Fruit fly (Drosophila melanogaster): ENCODE results near the gene Cyp4s3.

The Cyp4s3 gene

DNA sequence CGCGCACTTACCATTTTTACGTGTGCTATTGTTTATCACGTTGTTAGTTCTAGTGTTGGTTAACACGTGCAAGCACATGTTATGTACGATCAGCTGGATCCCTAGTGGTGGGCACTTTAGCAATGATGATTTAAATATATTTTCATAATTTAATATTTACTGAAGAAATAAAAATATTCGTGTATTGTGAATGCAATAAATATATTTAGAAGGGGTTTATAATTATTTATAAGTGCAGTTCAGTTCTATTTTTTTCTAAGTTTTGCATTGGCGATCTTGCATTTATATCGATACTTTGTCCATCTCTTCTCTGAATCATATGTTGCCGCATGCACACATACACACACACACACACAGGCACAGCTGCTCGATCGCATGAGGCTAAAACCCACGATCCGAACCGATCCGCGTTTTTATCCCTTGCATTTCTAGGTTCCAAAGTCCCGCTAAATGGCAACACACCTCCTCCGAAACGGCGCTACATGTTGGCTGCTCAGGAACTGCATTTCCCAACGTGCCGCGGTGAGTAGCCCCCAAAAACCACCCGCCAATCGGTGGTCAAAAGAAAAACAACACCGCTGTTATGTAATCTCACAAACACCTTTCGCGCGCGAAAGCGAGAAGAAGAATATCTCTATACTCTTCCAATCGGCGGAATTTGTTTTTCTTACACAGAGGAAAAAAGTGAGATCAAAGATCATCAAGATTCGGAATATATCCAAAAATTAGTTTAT, 30.4 kb downstream of the Cyp4s3 start, which contains the start of the genes CG15027 and Dbct (continued):
- peak; percentile 64 for TF ChIP-seq topi (GFP tag; optimal IDR thresholded peaks at IDR 0.05)
- TF ChIP-seq CG4318 (GFP tag; optimal IDR thresholded peaks at IDR 0.05) = peak; percentile 17
- no peak for TF ChIP-seq CG9139 (GFP tag; optimal IDR thresholded peaks at IDR 0.05)
- peak; percentile 63 for TF ChIP-seq eg (GFP tag; IDR thresholded peaks at IDR 0.05)
- TF ChIP-seq CG7368 (GFP tag; optimal IDR thresholded peaks at IDR 0.05) = peak; percentile 56
- TF ChIP-seq CG6163 (GFP tag; IDR thresholded peaks at IDR 0.05) = peak; percentile 69
- TF ChIP-seq Gug (GFP tag; IDR thresholded peaks at IDR 0.05) = peak; percentile 23; the same call in 1 of the 2 replicates
- peak; percentile 65 for TF ChIP-seq acj6 (GFP tag; optimal IDR thresholded peaks at IDR 0.05)
- TF ChIP-seq Blimp-1 (GFP tag; optimal IDR thresholded peaks at IDR 0.05) = peak; percentile 10
- peak; percentile 20 for TF ChIP-seq net (GFP tag; optimal IDR thresholded peaks at IDR 0.05)
- TF ChIP-seq esn (GFP tag; optimal IDR thresholded peaks at IDR 0.05) = peak; percentile 70
- TF ChIP-seq CG31627 (GFP tag; optimal IDR thresholded peaks at IDR 0.05) = peak; percentile 45
- peak; percentile 30 for TF ChIP-seq Sox15 (GFP tag; optimal IDR thresholded peaks at IDR 0.05)

DNA sequence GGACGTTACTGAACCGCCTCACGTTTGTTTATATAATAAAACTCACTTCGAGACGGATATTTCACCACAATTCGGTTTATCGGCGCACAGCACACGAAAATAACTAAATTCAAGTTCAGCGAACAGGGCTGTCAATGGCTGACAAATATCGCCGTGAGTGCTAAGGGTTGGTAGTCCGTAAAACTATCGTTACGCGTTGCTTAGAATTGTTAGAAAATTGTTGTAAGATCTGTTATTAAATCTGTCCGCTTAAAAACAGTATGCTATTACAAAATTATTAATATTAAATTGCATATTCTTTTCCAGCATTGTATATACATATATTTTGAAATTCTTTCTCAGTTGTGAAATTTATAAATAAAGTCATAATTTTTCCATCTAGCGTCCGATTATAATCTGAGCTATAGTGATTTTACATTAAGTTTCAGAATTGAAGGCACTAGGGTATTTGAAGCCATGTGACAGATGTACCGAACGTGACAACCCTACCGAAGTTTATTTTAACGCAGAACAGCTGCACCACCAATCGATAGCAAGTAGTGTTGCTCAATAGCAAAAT, 31.7 kb downstream of the Cyp4s3 start, which contains the start of gene Cox17:
TSS of gene Cox17 (minus strand) at position 120 of the 559 bp plus-strand sequence.
- TF ChIP-seq Eip75B (GFP tag; optimal IDR thresholded peaks at IDR 0.05) (peak; percentile 77), CG11762 (GFP tag; optimal IDR thresholded peaks at IDR 0.05; ENCODE audit: insufficient read depth) (peak; percentile 59), CG8119 (GFP tag; IDR thresholded peaks at IDR 0.05) (peak; percentile 68), dac (GFP tag; optimal IDR thresholded peaks at IDR 0.05) (peak; percentile 44), Hr38 (GFP tag; optimal IDR thresholded peaks at IDR 0.05) (no peak), CG8632 (GFP tag; optimal IDR thresholded peaks at IDR 0.05) (peak; percentile 76), CG31627 (GFP tag; optimal IDR thresholded peaks at IDR 0.05) (peak; percentile 81), Hr4 (GFP tag; optimal IDR thresholded peaks at IDR 0.05) (peak; percentile 83), pdm3 (GFP tag; optimal IDR thresholded peaks at IDR 0.05) (peak; percentile 79), CG6808 (GFP tag; optimal IDR thresholded peaks at IDR 0.05) (peak; percentile 80), Sox14 (GFP tag; optimal IDR thresholded peaks at IDR 0.05) (peak; percentile 80), net (GFP tag; optimal IDR thresholded peaks at IDR 0.05) (peak; percentile 75), CG3919 (GFP tag; optimal IDR thresholded peaks at IDR 0.05) (peak; percentile 77), eg (GFP tag; IDR thresholded peaks at IDR 0.05) (peak; percentile 62), Eip93F (GFP tag; optimal IDR thresholded peaks at IDR 0.05) (peak; percentile 58), Smox (GFP tag; optimal IDR thresholded peaks at IDR 0.05) (peak; percentile 84), Ets21C (GFP tag; optimal IDR thresholded peaks at IDR 0.05) (peak; percentile 77), Eip78C (GFP tag) (peak; percentile 91), CG9139 (GFP tag; optimal IDR thresholded peaks at IDR 0.05) (no peak), esn (GFP tag; optimal IDR thresholded peaks at IDR 0.05) (peak; percentile 86), CG7368 (GFP tag; optimal IDR thresholded peaks at IDR 0.05) (peak; percentile 25), fd59A (GFP tag; optimal IDR thresholded peaks at IDR 0.05) (peak; percentile 63), CG6276 (GFP tag; optimal IDR thresholded peaks at IDR 0.05) (peak; percentile 72), spab (GFP tag; optimal IDR thresholded peaks at IDR 0.05) (peak; percentile 59), CG8319 (GFP tag; optimal IDR thresholded peaks at IDR 0.05) (peak; percentile 53), Met (GFP tag; optimal IDR thresholded peaks at IDR 0.05) (peak; percentile 84), salr (GFP tag; optimal IDR thresholded peaks at IDR 0.05) (peak in 1 of 2 experiments; percentile 87), lz (GFP tag; optimal IDR thresholded peaks at IDR 0.05) (peak; percentile 88), CG32006 (GFP tag; optimal IDR thresholded peaks at IDR 0.05) (peak; percentile 88), fkh (GFP tag; optimal IDR thresholded peaks at IDR 0.05) (peak; percentile 74), CG3032 (tag; optimal IDR thresholded peaks at IDR 0.05) (peak; percentile 81), fd85E (GFP tag; optimal IDR thresholded peaks at IDR 0.05) (peak; percentile 47), achi (GFP tag; optimal IDR thresholded peaks at IDR 0.05) (peak; percentile 86), CG1621 (tag; optimal IDR thresholded peaks at IDR 0.05) (peak; percentile 68), CG6792 (GFP tag; optimal IDR thresholded peaks at IDR 0.05) (peak; percentile 73), svp (GFP tag) (peak; percentile 93), CG11902 (GFP tag; optimal IDR thresholded peaks at IDR 0.05) (peak; percentile 69), dsx (GFP tag; optimal IDR thresholded peaks at IDR 0.05; ENCODE audit: poor library complexity, severe bottlenecking) (peak; percentile 48), ss (GFP tag; optimal IDR thresholded peaks at IDR 0.05) (peak; percentile 61 to 81), acj6 (GFP tag; optimal IDR thresholded peaks at IDR 0.05) (peak; percentile 85), topi (GFP tag; optimal IDR thresholded peaks at IDR 0.05) (peak; percentile 78)
